Worm (Caenorhabditis elegans) whole organism, mixed stage, embryonic: ENCODE measurements around the gene K07C11.7.

ENCODE experiments used
- M03D4.4 ChIP-seq: sonication (generic microtip); optimal IDR thresholded peaks from 2 replicates; lab custom pipeline; 2017; ENCODE audit warnings: mild to moderate bottlenecking, missing genetic modification characterization, missing compliant biosample characterization
- bed-3 ChIP-seq: fragments of 200-800 bp; sonication (Bioruptor generic); optimal IDR thresholded peaks from 3 replicates; lab custom pipeline; 2018; ENCODE audit warnings: mild to moderate bottlenecking, missing genetic modification characterization, moderate library complexity, missing compliant biosample characterization
- blmp-1 ChIP-seq: fragments of 150-350 bp; optimal IDR thresholded peaks from 2 replicates; lab custom pipeline; 2014; ENCODE audit warnings: missing biosample characterization, missing genetic modification characterization
- ceh-39 ChIP-seq: fragments of 150-350 bp; optimal IDR thresholded peaks from 2 replicates; lab custom pipeline; 2014; ENCODE audit warnings: missing biosample characterization, missing genetic modification characterization
- ceh-43 ChIP-seq: fragments of 200-800 bp; sonication (Bioruptor generic); optimal IDR thresholded peaks from 2 replicates; lab custom pipeline; 2018; ENCODE audit warnings: mild to moderate bottlenecking, missing genetic modification characterization, moderate library complexity, missing compliant biosample characterization
- ceh-83 ChIP-seq: fragments of 200-800 bp; sonication (Bioruptor generic); optimal IDR thresholded peaks from 2 replicates; lab custom pipeline; 2018; ENCODE audit warnings: mild to moderate bottlenecking, missing genetic modification characterization, missing compliant biosample characterization
- ces-1 ChIP-seq: fragments of 150-350 bp; optimal IDR thresholded peaks from 2 replicates; lab custom pipeline; 2014; ENCODE audit warnings: missing biosample characterization, missing genetic modification reagents, missing genetic modification characterization
- cnd-1 ChIP-seq: fragments of 200-800 bp; sonication (Bioruptor generic); optimal IDR thresholded peaks from 2 replicates; lab custom pipeline; 2018; ENCODE audit warnings: mild to moderate bottlenecking, missing genetic modification characterization, missing compliant biosample characterization
- drap-1 ChIP-seq: fragments of 200-800 bp; sonication (Bioruptor generic); optimal IDR thresholded peaks from 3 replicates; lab custom pipeline; 2018; ENCODE audit warnings: mild to moderate bottlenecking, missing genetic modification characterization, missing compliant biosample characterization
- elt-1 ChIP-seq: sonication (generic microtip); optimal IDR thresholded peaks from 2 replicates; lab custom pipeline; 2017; ENCODE audit warnings: missing genetic modification characterization, mild to moderate bottlenecking, missing compliant biosample characterization, antibody characterized with exemption, moderate library complexity, borderline replicate concordance; ENCODE audit not compliant: insufficient read depth
- flh-1 ChIP-seq: fragments of 200-800 bp; sonication (Bioruptor generic); optimal IDR thresholded peaks from 2 replicates; lab custom pipeline; 2018; ENCODE audit warnings: mild to moderate bottlenecking, missing genetic modification characterization, moderate library complexity, missing compliant biosample characterization
- ham-2 ChIP-seq: fragments of 200-800 bp; sonication (Bioruptor generic); optimal IDR thresholded peaks from 2 replicates; lab custom pipeline; 2018; ENCODE audit warnings: mild to moderate bottlenecking, missing genetic modification characterization, missing compliant biosample characterization
- hlh-1 ChIP-seq: fragments of 150-350 bp; optimal IDR thresholded peaks from 2 replicates; lab custom pipeline; 2014; ENCODE audit warnings: missing biosample characterization, missing genetic modification reagents, missing genetic modification characterization
- lin-13 ChIP-seq: fragments of 150-350 bp; optimal IDR thresholded peaks from 2 replicates; lab custom pipeline; 2014; ENCODE audit warnings: missing biosample characterization, missing genetic modification characterization
- lin-32 ChIP-seq: fragments of 200-800 bp; sonication (Bioruptor generic); optimal IDR thresholded peaks from 2 replicates; lab custom pipeline; 2018; ENCODE audit warnings: mild to moderate bottlenecking, missing genetic modification characterization, missing compliant biosample characterization
- lsy-2 ChIP-seq: fragments of 150-350 bp; optimal IDR thresholded peaks from 2 replicates; lab custom pipeline; 2014; ENCODE audit warnings: missing biosample characterization, missing genetic modification characterization
- mab-5 ChIP-seq: fragments of 150-350 bp; optimal IDR thresholded peaks from 2 replicates; lab custom pipeline; 2014; ENCODE audit warnings: missing biosample characterization, missing genetic modification characterization
- mep-1 ChIP-seq: fragments of 150-350 bp; optimal IDR thresholded peaks from 2 replicates; lab custom pipeline; 2017; ENCODE audit warnings: missing biosample characterization, missing genetic modification reagents, missing genetic modification characterization, inconsistent platforms
- mls-2 ChIP-seq: sonication (generic microtip); optimal IDR thresholded peaks from 2 replicates; lab custom pipeline; 2016; ENCODE audit warnings: mild to moderate bottlenecking, missing genetic modification characterization, moderate library complexity, missing compliant biosample characterization
- nhr-12 ChIP-seq: fragments of 150-350 bp; optimal IDR thresholded peaks from 2 replicates; lab custom pipeline; 2014; ENCODE audit warnings: missing biosample characterization, missing genetic modification characterization
- nhr-2 ChIP-seq: fragments of 150-350 bp; optimal IDR thresholded peaks from 2 replicates; lab custom pipeline; 2014; ENCODE audit warnings: missing biosample characterization, missing genetic modification characterization
- nhr-237 ChIP-seq: fragments of 150-350 bp; optimal IDR thresholded peaks from 2 replicates; lab custom pipeline; 2014; ENCODE audit warnings: missing biosample characterization, missing genetic modification characterization
- nhr-28 ChIP-seq: fragments of 150-350 bp; optimal IDR thresholded peaks from 2 replicates; lab custom pipeline; 2014; ENCODE audit warnings: missing biosample characterization, missing genetic modification characterization
- nhr-76 ChIP-seq: sonication (generic microtip); optimal IDR thresholded peaks from 2 replicates; lab custom pipeline; 2017; ENCODE audit warnings: missing biosample characterization, missing genetic modification characterization
- pha-4 ChIP-seq: fragments of 150-350 bp; optimal IDR thresholded peaks from 2 replicates; lab custom pipeline; 2018; ENCODE audit warnings: missing biosample characterization, missing genetic modification reagents, missing genetic modification characterization
- snpc-4 ChIP-seq: fragments of 150-350 bp; optimal IDR thresholded peaks from 2 replicates; lab custom pipeline; 2014; ENCODE audit warnings: missing biosample characterization, missing genetic modification characterization
- sptf-1 ChIP-seq: sonication (generic microtip); optimal IDR thresholded peaks from 2 replicates; lab custom pipeline; 2017; ENCODE audit warnings: mild to moderate bottlenecking, missing genetic modification characterization, moderate library complexity, missing compliant biosample characterization
- tbx-8 ChIP-seq: fragments of 200-800 bp; sonication (Bioruptor generic); optimal IDR thresholded peaks from 2 replicates; lab custom pipeline; 2018; ENCODE audit warnings: mild to moderate bottlenecking, missing genetic modification characterization, moderate library complexity, missing compliant biosample characterization
- unc-120 ChIP-seq: sonication (generic microtip); optimal IDR thresholded peaks from 2 replicates; lab custom pipeline; 2017; ENCODE audit warnings: missing genetic modification characterization, missing compliant biosample characterization; ENCODE audit not compliant: poor library complexity, severe bottlenecking
- unc-39 ChIP-seq: fragments of 150-350 bp; optimal IDR thresholded peaks from 2 replicates; lab custom pipeline; 2014; ENCODE audit warnings: missing biosample characterization, missing genetic modification characterization
- unc-62 ChIP-seq: fragments of 150-350 bp; optimal IDR thresholded peaks from 2 replicates; lab custom pipeline; 2014; ENCODE audit warnings: missing biosample characterization, missing genetic modification reagents, missing genetic modification characterization
- zip-8 ChIP-seq: fragments of 150-350 bp; optimal IDR thresholded peaks from 2 replicates; lab custom pipeline; 2014; ENCODE audit warnings: missing biosample characterization, missing genetic modification characterization
- ztf-11 ChIP-seq: fragments of 150-350 bp; optimal IDR thresholded peaks from 2 replicates; lab custom pipeline; 2014; ENCODE audit warnings: missing biosample characterization, missing genetic modification characterization

The K07C11.7 gene

DNA sequence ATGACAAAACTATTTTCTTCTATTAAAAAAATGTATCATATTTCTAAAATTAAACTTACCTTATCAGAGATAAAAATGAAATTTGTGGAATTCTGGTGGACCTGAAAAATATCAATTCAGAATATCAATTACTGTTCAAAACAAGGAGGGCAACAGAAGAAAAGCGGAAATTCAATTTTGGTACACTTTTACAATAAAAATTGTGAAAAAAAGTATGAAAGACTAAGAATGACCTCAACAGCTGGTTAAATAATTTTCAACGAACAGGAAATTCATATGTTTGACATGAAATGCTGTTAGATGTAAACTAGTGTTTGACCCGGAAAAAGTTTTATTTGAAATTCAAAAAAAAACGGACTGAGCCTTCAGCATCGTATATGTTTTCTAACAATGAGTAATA, at the start of gene K07C11.7:
TSS of gene K07C11.7 (minus strand) at position 101 of the 400 bp plus-strand sequence.
- TF ChIP-seq unc-39 (tag; lab: Kevin White, UChicago) (no peak), cnd-1 (tag; lab: Kevin White, UChicago) (no peak), flh-1 (GFP tag; lab: Kevin White, UChicago) (no peak), zip-8 (tag; lab: Kevin White, UChicago) (no peak), mls-2 (tag; lab: Kevin White, UChicago) (no peak), hlh-1 (tag; lab: Kevin White, UChicago) (no peak), unc-62 (no peak), nhr-2 (tag; lab: Kevin White, UChicago) (no peak), ceh-43 (no peak), bed-3 (no peak), lin-13 (tag; lab: Kevin White, UChicago) (no peak), pha-4 (tag; lab: Kevin White, UChicago) (no peak), nhr-12 (no peak), nhr-237 (tag; lab: Kevin White, UChicago) (no peak), ceh-83 (GFP tag; lab: Kevin White, UChicago) (no peak), ham-2 (GFP tag; lab: Kevin White, UChicago) (no peak), nhr-76 (tag; lab: Kevin White, UChicago) (no peak), sptf-1 (tag; lab: Kevin White, UChicago) (no peak), mab-5 (tag; lab: Kevin White, UChicago) (no peak), tbx-8 (no peak)

DNA sequence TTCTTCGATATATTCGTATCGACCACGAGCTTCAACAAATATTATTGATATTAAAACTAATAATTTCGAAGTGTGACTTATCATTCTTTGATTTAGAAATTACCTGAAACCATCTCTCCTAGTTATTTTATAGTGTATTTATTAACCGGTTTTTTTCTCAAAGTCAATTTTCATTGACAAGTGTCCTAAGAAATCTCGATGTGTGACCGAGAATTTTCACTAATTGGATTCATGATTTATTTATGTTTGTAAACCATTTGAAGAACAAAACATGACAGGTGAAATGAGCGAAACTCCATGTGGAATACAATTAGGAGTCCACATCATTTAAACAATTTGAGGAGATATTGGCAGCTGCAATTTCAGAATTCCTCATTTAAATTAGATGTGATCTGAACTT, 49.7 kb upstream of the K07C11.7 start, which contains the start of gene C16D9.8:
TSS of gene C16D9.8 (minus strand) at position 101 of the 400 bp plus-strand sequence.
- TF ChIP-seq M03D4.4 (no peak), ceh-43 (no peak), lin-13 (tag; lab: Kevin White, UChicago) (no peak), zip-8 (tag; lab: Kevin White, UChicago) (no peak), tbx-8 (no peak), ceh-39 (tag; lab: Kevin White, UChicago) (no peak), ham-2 (GFP tag; lab: Kevin White, UChicago) (no peak), pha-4 (tag; lab: Kevin White, UChicago) (no peak), ztf-11 (tag; lab: Kevin White, UChicago) (no peak), unc-120 (no peak), blmp-1 (no peak), nhr-2 (tag; lab: Kevin White, UChicago) (no peak), nhr-12 (no peak), elt-1 (tag; lab: Kevin White, UChicago) (no peak), hlh-1 (tag; lab: Kevin White, UChicago) (no peak), snpc-4 (tag; lab: Kevin White, UChicago) (no peak), sptf-1 (tag; lab: Kevin White, UChicago) (no peak), nhr-28 (tag; lab: Kevin White, UChicago) (no peak), mls-2 (tag; lab: Kevin White, UChicago) (no peak)

DNA sequence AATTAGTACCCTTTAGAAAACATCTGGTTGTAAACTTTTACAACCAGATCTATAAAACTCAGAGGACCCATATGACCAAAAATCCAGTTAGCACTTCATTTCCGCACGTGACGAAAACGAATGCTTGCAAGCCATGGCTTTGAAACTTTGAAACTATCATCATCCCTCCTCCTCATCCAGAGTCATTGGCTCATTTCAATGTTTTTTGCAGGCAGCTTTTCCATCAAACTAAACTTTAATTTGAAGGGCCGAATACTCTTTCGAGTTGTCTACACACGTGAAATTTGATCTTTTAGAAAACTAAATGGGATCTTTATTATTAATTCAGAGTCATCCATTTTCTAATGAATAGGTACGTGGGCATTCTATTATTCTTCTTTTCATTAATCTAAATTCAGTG, 48.4 kb upstream of the K07C11.7 start:
- TF ChIP-seq nhr-237 (tag; lab: Kevin White, UChicago) (no peak), unc-39 (tag; lab: Kevin White, UChicago) (no peak), ces-1 (GFP tag; lab: Kevin White, UChicago) (no peak), lsy-2 (tag; lab: Kevin White, UChicago) (no peak)

DNA sequence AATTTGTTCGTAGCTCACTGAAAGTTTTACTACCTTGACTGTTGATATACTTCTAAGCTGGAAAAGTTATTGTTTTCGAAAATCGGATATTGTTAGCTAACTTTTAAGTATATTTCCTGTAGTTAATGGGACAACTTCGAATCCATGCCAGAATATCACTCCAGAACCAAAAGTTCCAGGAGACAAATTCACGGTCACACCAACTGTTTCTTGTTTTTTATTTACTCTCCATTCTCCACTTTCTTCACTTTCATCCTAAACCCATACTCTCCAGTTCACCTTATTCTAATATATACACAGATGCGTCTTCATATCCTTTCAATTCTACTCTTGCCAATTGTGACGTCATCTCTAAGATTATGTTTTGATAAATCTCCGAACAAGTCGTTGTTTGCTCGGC, 45.2 kb upstream of the K07C11.7 start, which contains the start of gene C16D9.1:
TSS of gene C16D9.1 (plus strand) at position 301 of the 400 bp plus-strand sequence.
- no peak for TF ChIP-seq cnd-1 (tag; lab: Kevin White, UChicago)
- no peak for TF ChIP-seq elt-1 (tag; lab: Kevin White, UChicago)
- TF ChIP-seq ceh-83 (GFP tag; lab: Kevin White, UChicago): no peak
- TF ChIP-seq mep-1: no peak
- TF ChIP-seq ham-2 (GFP tag; lab: Kevin White, UChicago): no peak
- no peak for TF ChIP-seq ces-1 (GFP tag; lab: Kevin White, UChicago)
- no peak for TF ChIP-seq hlh-1 (tag; lab: Kevin White, UChicago)
- no peak for TF ChIP-seq nhr-28 (tag; lab: Kevin White, UChicago)
- no peak for TF ChIP-seq blmp-1

DNA sequence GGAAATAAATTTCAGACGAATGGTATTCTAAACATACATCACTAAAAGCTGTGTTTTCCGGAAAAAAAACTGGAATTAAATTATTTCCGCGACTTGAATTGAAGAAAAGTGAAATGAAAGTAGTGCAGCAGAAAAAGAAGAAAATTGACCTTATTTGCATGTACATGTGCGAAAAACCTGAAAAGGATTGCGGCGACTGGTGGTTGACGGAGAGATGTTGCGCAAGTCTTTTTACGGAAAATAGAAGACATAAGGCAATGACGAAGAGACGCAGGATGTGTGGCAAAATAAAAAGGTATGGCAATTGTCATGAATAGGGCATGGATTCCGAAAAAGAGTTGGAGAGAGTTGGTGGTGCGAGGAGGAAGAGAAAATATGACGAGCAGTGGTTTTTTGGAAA, 41.2 kb upstream of the K07C11.7 start:
- TF ChIP-seq lsy-2 (tag; lab: Kevin White, UChicago) (no peak), mab-5 (tag; lab: Kevin White, UChicago) (no peak), ceh-39 (tag; lab: Kevin White, UChicago) (no peak), cnd-1 (tag; lab: Kevin White, UChicago) (no peak), sptf-1 (tag; lab: Kevin White, UChicago) (no peak), blmp-1 (peak; percentile 50), nhr-76 (tag; lab: Kevin White, UChicago) (no peak), M03D4.4 (no peak), drap-1 (GFP tag; lab: Kevin White, UChicago) (no peak), tbx-8 (no peak), lin-13 (tag; lab: Kevin White, UChicago) (no peak), nhr-28 (tag; lab: Kevin White, UChicago) (no peak), zip-8 (tag; lab: Kevin White, UChicago) (peak; percentile 74), lin-32 (GFP tag; lab: Kevin White, UChicago) (no peak)
